Worm (Caenorhabditis elegans): ENCODE results near the gene C55A6.4.

DNA sequence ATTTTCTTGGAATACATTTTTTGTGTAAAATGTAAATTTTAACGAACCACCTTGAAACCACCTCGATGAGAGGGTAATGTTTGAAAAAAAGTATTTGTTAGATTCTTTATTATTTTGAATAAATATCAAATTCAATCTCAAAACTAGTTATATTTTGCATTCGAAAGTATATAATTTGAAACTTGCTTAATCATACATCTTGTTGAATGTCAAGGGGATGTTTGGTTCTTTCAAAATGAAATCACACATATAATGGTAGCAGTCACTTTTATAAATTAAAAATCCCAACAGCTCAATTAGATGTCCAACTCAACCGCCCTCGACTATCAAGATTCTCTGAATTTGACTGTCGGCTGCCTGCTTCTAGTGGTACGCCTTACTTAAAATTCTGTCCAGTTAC, 46.9 kb upstream of the C55A6.4 start, which contains the start of gene srx-87:
- TF ChIP-seq F37B4.10 (GFP tag; IDR thresholded peaks at IDR 0.05), result no peak
- no peak for TF ChIP-seq F22D6.2 (tag; optimal IDR thresholded peaks at IDR 0.05)
- TF ChIP-seq ama-1 (optimal IDR thresholded peaks at IDR 0.05), result no peak
- TF ChIP-seq ama-1 (GFP tag; optimal IDR thresholded peaks at IDR 0.05), result no peak

Data from whole organism, young adult.